Fruit fly (Drosophila melanogaster): ENCODE data around the gene Sry-beta.

Gene Sry-beta

DNA sequence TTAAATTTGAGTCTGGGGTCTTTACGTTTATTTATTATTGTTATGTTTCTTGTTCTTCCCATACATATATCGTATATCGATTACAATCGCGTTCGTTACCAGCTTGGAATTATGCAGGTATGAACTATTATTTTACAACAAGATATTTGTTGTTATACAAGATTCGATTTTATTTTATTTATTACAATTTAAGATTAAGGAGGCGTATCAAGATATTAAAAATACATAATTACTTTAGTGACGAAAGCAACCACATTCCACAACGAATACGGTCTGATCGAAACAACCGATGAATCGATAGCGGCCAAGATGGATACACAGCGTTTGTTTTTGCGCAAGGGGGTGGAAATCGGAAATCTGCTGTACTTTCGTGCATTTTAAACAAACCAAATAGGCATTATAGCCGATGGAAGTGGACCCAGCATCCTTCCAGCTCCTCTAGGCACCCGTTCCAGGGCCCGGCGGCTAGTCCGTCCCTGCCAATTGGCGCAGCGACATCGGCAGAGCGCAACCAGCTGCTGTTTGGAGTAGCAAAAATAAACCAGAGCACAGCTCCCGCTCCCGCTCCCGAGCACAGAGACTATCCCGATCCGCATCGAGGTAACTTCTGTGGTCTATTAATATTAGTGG is 41.8 kb upstream of the Sry-beta start, which contains the start of the genes CG15525 and CG11504 (continued):
- TF ChIP-seq Dad (GFP tag; optimal IDR thresholded peaks at IDR 0.05) (peak; percentile 5), pros (GFP tag; optimal IDR thresholded peaks at IDR 0.05) (no peak), PHDP (tag; optimal IDR thresholded peaks at IDR 0.05) (no peak), vvl (GFP tag; IDR thresholded peaks at IDR 0.05) (peak; percentile 62; the same call in 1 of the 2 replicates), CG7556 (GFP tag; optimal IDR thresholded peaks at IDR 0.05) (no peak), Mrtf (GFP tag; IDR thresholded peaks at IDR 0.05) (no peak), Hmr (GFP tag; optimal IDR thresholded peaks at IDR 0.05) (no peak), bsh (GFP tag; optimal IDR thresholded peaks at IDR 0.05) (peak in 1 of 2 experiments; percentile 44), Sry-β (GFP tag; optimal IDR thresholded peaks at IDR 0.05) (no peak), Hey (tag; optimal IDR thresholded peaks at IDR 0.05) (no peak), danr (GFP tag; IDR thresholded peaks at IDR 0.05) (peak; percentile 13; the same call in 1 of the 2 replicates), unpg (GFP tag; optimal IDR thresholded peaks at IDR 0.05) (no peak), Hr39 (optimal IDR thresholded peaks at IDR 0.05) (no peak), stwl (tag; optimal IDR thresholded peaks at IDR 0.05) (peak; percentile 69), Usf (GFP tag; optimal IDR thresholded peaks at IDR 0.05) (no peak), ash1 (GFP tag; optimal IDR thresholded peaks at IDR 0.05) (no peak), CG16813 (GFP tag; IDR thresholded peaks at IDR 0.05; ENCODE audit: partially characterized antibody) (peak; percentile 91), fd102C (GFP tag; optimal IDR thresholded peaks at IDR 0.05) (no peak), CG12071 (GFP tag; optimal IDR thresholded peaks at IDR 0.05) (no peak), CrebB (tag; optimal IDR thresholded peaks at IDR 0.05) (no peak), ato (GFP tag; IDR thresholded peaks at IDR 0.05; ENCODE audit: partially characterized antibody) (peak; percentile 71; the same call in 1 of the 2 replicates), Doc2 (GFP tag; IDR thresholded peaks at IDR 0.05) (no peak), CG2712 (tag; optimal IDR thresholded peaks at IDR 0.05) (no peak), CG9609 (GFP tag; optimal IDR thresholded peaks at IDR 0.05) (peak; percentile 36), zen2 (GFP tag; IDR thresholded peaks at IDR 0.05; ENCODE audit: partially characterized antibody) (peak; percentile 28; the same call in 1 of the 3 replicates), sr (GFP tag; IDR thresholded peaks at IDR 0.05) (no peak), pita (GFP tag; optimal IDR thresholded peaks at IDR 0.05) (no peak), psq (GFP tag; optimal IDR thresholded peaks at IDR 0.05) (no peak), Sox102F (GFP tag; optimal IDR thresholded peaks at IDR 0.05) (no peak), grn (GFP tag; optimal IDR thresholded peaks at IDR 0.05) (no peak), CG10959 (GFP tag; IDR thresholded peaks at IDR 0.05) (no peak), nerfin-2 (GFP tag; IDR thresholded peaks at IDR 0.05; ENCODE audit: partially characterized antibody) (peak; percentile 86), NK7.1 (GFP tag; optimal IDR thresholded peaks at IDR 0.05) (no peak), CG12219 (GFP tag; optimal IDR thresholded peaks at IDR 0.05) (no peak), NC2β (GFP tag; optimal IDR thresholded peaks at IDR 0.05) (peak; percentile 3), CG3726 (GFP tag; IDR thresholded peaks at IDR 0.05) (no peak), CG10431 (GFP tag; optimal IDR thresholded peaks at IDR 0.05) (no peak), CG10274 (GFP tag; optimal IDR thresholded peaks at IDR 0.05) (no peak), twi (tag; optimal IDR thresholded peaks at IDR 0.05) (no peak), sob (GFP tag; IDR thresholded peaks at IDR 0.05) (peak; percentile 67), D19A (tag; optimal IDR thresholded peaks at IDR 0.05) (no peak), slp2 (GFP tag; optimal IDR thresholded peaks at IDR 0.05) (no peak), mam (GFP tag; optimal IDR thresholded peaks at IDR 0.05) (peak; percentile 82), CG14710 (tag; optimal IDR thresholded peaks at IDR 0.05) (peak; percentile 72), her (GFP tag; optimal IDR thresholded peaks at IDR 0.05) (no peak), Sry-δ (GFP tag; optimal IDR thresholded peaks at IDR 0.05) (peak; percentile 74), row (GFP tag; IDR thresholded peaks at IDR 0.05) (peak; percentile 93), p53 (GFP tag; optimal IDR thresholded peaks at IDR 0.05) (no peak), CG31441 (GFP tag; IDR thresholded peaks at IDR 0.05) (no peak), dmrt99B (tag; optimal IDR thresholded peaks at IDR 0.05) (no peak)

All from whole organism, embryonic.